Fruit fly (Drosophila melanogaster) whole organism, embryonic: Measurements from ENCODE around the gene PhKgamma.
A peak's percentile ranks its signal among the peaks of the same experiment; 100 is the strongest.

Experiments
- C15 ChIP-seq: fragments of 200-800 bp; sonication (Bioruptor generic); IDR thresholded peaks from 3 replicates; pipeline ENCODE4 v1.3.6; 2022; ENCODE audit warnings: missing biosample characterization, missing genetic modification characterization
- CG10209 ChIP-seq: fragments of 200-800 bp; sonication (Bioruptor generic); optimal IDR thresholded peaks from 3 replicates; lab custom pipeline; 2017; ENCODE audit warnings: missing biosample characterization, mild to moderate bottlenecking, missing genetic modification characterization, missing genetic modification reagents
- CG11504 ChIP-seq: fragments of 200-800 bp; sonication (Bioruptor generic); optimal IDR thresholded peaks from 3 replicates; lab custom pipeline; 2019; ENCODE audit warnings: missing biosample characterization, mild to moderate bottlenecking, missing genetic modification characterization, moderate library complexity
- CG11723 ChIP-seq: fragments of 200-800 bp; sonication (Bioruptor generic); optimal IDR thresholded peaks from 2 replicates; lab custom pipeline; 2017; ENCODE audit warnings: missing biosample characterization, mild to moderate bottlenecking, missing genetic modification characterization
- CG12391 ChIP-seq: fragments of 200-800 bp; sonication (Bioruptor generic); optimal IDR thresholded peaks from 3 replicates; lab custom pipeline; 2018; ENCODE audit warnings: missing biosample characterization, mild to moderate bottlenecking, missing genetic modification characterization, moderate library complexity
- CG12769 ChIP-seq: fragments of 200-800 bp; sonication (Bioruptor generic); optimal IDR thresholded peaks from 2 replicates; lab custom pipeline; 2019; ENCODE audit warnings: missing biosample characterization, mild to moderate bottlenecking, missing genetic modification characterization, moderate library complexity
- CG15269 ChIP-seq: fragments of 200-800 bp; sonication (Bioruptor generic); optimal IDR thresholded peaks from 2 replicates; lab custom pipeline; 2018; ENCODE audit warnings: missing biosample characterization, mild to moderate bottlenecking, missing genetic modification characterization, moderate library complexity
- CG15696 ChIP-seq: fragments of 200-800 bp; sonication (Bioruptor generic); optimal IDR thresholded peaks from 2 replicates; lab custom pipeline; 2019; ENCODE audit warnings: missing biosample characterization, mild to moderate bottlenecking, missing genetic modification characterization, moderate library complexity
- CG17829 ChIP-seq: fragments of 200-800 bp; optimal IDR thresholded peaks from 2 replicates; lab custom pipeline; 2019; ENCODE audit warnings: missing biosample characterization, mild to moderate bottlenecking, missing genetic modification characterization, moderate library complexity
- CG18262 ChIP-seq: fragments of 200-800 bp; optimal IDR thresholded peaks from 3 replicates; lab custom pipeline; 2019; ENCODE audit warnings: missing biosample characterization, mild to moderate bottlenecking, missing genetic modification characterization, moderate library complexity
- CG30020 ChIP-seq: fragments of 200-800 bp; optimal IDR thresholded peaks from 2 replicates; lab custom pipeline; 2019; ENCODE audit warnings: missing biosample characterization, mild to moderate bottlenecking, missing genetic modification characterization, moderate library complexity
- CG31365 ChIP-seq: fragments of 200-800 bp; sonication (Bioruptor generic); optimal IDR thresholded peaks from 2 replicates; lab custom pipeline; 2018; ENCODE audit warnings: missing biosample characterization, mild to moderate bottlenecking, missing genetic modification characterization
- CG6791 ChIP-seq: fragments of 200-800 bp; sonication (Bioruptor generic); IDR thresholded peaks from 3 replicates; pipeline ENCODE4 v1.3.6; 2022; ENCODE audit warnings: missing biosample characterization, missing genetic modification characterization; ENCODE audit not compliant: partially characterized antibody
- CG7839 ChIP-seq: fragments of 200-800 bp; sonication (Bioruptor generic); optimal IDR thresholded peaks from 3 replicates; lab custom pipeline; 2018; ENCODE audit warnings: missing biosample characterization, mild to moderate bottlenecking, missing genetic modification characterization, moderate library complexity
- CG7963 ChIP-seq: fragments of 200-800 bp; sonication (Bioruptor generic); IDR thresholded peaks from 3 replicates; pipeline ENCODE4 v1.3.6; 2022; ENCODE audit warnings: missing biosample characterization, missing genetic modification characterization; ENCODE audit not compliant: partially characterized antibody
- CG7987 ChIP-seq: fragments of 200-800 bp; sonication (Bioruptor generic); optimal IDR thresholded peaks from 2 replicates; lab custom pipeline; 2018; ENCODE audit warnings: missing biosample characterization, mild to moderate bottlenecking, missing genetic modification characterization, moderate library complexity
- CG8944 ChIP-seq: fragments of 200-800 bp; sonication (Bioruptor generic); optimal IDR thresholded peaks from 3 replicates; lab custom pipeline; 2016; ENCODE audit warnings: missing biosample characterization, missing genetic modification characterization
- CoRest ChIP-seq: fragments of 200-800 bp; sonication (Bioruptor generic); optimal IDR thresholded peaks from 3 replicates; lab custom pipeline; 2018; ENCODE audit warnings: missing biosample characterization, mild to moderate bottlenecking, missing genetic modification characterization, moderate library complexity
- Dip3 ChIP-seq: fragments of 200-800 bp; sonication (Bioruptor generic); optimal IDR thresholded peaks from 3 replicates; lab custom pipeline; 2016; ENCODE audit warnings: missing biosample characterization, missing genetic modification characterization
- Dll ChIP-seq: fragments of 200-800 bp; sonication (Bioruptor generic); IDR thresholded peaks from 4 replicates; pipeline ENCODE4 v1.3.6; 2022; ENCODE audit warnings: missing biosample characterization, missing genetic modification characterization; ENCODE audit not compliant: partially characterized antibody
- Ets97D ChIP-seq: fragments of 200-800 bp; sonication (Bioruptor generic); optimal IDR thresholded peaks from 3 replicates; lab custom pipeline; 2016; ENCODE audit warnings: missing biosample characterization, missing genetic modification characterization
- Hand ChIP-seq: fragments of 200-800 bp; sonication (Bioruptor generic); optimal IDR thresholded peaks from 2 replicates; lab custom pipeline; 2017; ENCODE audit warnings: mild to moderate bottlenecking, missing biosample characterization, missing genetic modification reagents, missing genetic modification characterization
- PHDP ChIP-seq: fragments of 200-800 bp; sonication (Bioruptor generic); optimal IDR thresholded peaks from 3 replicates; lab custom pipeline; 2018; ENCODE audit warnings: missing biosample characterization, mild to moderate bottlenecking, missing genetic modification characterization, moderate library complexity
- Ravus ChIP-seq: fragments of 200-800 bp; sonication (Bioruptor generic); IDR thresholded peaks from 2 replicates; pipeline ENCODE4 v1.3.6; 2022; ENCODE audit warnings: missing biosample characterization, missing genetic modification characterization
- Rx ChIP-seq: fragments of 200-800 bp; sonication (Bioruptor generic); IDR thresholded peaks from 2 replicates; pipeline ENCODE4 v1.3.6; 2022; ENCODE audit warnings: missing biosample characterization, missing genetic modification characterization
- Sox102F ChIP-seq: fragments of 200-800 bp; sonication (Bioruptor generic); optimal IDR thresholded peaks from 2 replicates; lab custom pipeline; 2018; ENCODE audit warnings: missing biosample characterization, mild to moderate bottlenecking, missing genetic modification characterization, moderate library complexity
- Vsx1 ChIP-seq: fragments of 200-800 bp; sonication (Bioruptor generic); optimal IDR thresholded peaks from 2 replicates; lab custom pipeline; 2017; ENCODE audit warnings: missing biosample characterization, mild to moderate bottlenecking, missing genetic modification characterization, missing genetic modification reagents
- Xrp1 ChIP-seq: fragments of 200-800 bp; sonication (Bioruptor generic); IDR thresholded peaks from 2 replicates; pipeline ENCODE4 v1.3.6; 2022; ENCODE audit warnings: missing biosample characterization, missing genetic modification characterization
- al ChIP-seq: fragments of 200-800 bp; sonication (Bioruptor generic); IDR thresholded peaks from 2 replicates; pipeline ENCODE4 v1.3.6; 2022; ENCODE audit warnings: missing biosample characterization, missing genetic modification characterization
- btn ChIP-seq: fragments of 200-800 bp; sonication (Bioruptor generic); optimal IDR thresholded peaks from 2 replicates; lab custom pipeline; 2016; ENCODE audit warnings: missing biosample characterization, missing genetic modification characterization
- croc ChIP-seq: fragments of 200-800 bp; sonication (Bioruptor generic); conservative IDR thresholded peaks from 3 replicates; pipeline ENCODE4 v1.3.6; 2022; ENCODE audit warnings: missing biosample characterization, missing genetic modification characterization
- dimm ChIP-seq: fragments of 200-800 bp; sonication (Bioruptor generic); IDR thresholded peaks from 2 replicates; pipeline ENCODE4 v1.3.6; 2022; ENCODE audit warnings: missing biosample characterization, missing genetic modification characterization
- fd96Cb ChIP-seq: fragments of 200-800 bp; sonication (Bioruptor generic); optimal IDR thresholded peaks from 2 replicates; lab custom pipeline; 2018; ENCODE audit warnings: missing biosample characterization, mild to moderate bottlenecking, missing genetic modification characterization, moderate library complexity
- gsb-n ChIP-seq: fragments of 200-800 bp; sonication (Bioruptor generic); optimal IDR thresholded peaks from 3 replicates; lab custom pipeline; 2018; ENCODE audit warnings: missing biosample characterization, mild to moderate bottlenecking, missing genetic modification characterization
- insv ChIP-seq, 2 experiments: fragments of 200-800 bp; sonication (Bioruptor generic); optimal IDR thresholded peaks; 3 replicates each; lab custom pipeline; 2016 to 2018; ENCODE audit warnings: missing biosample characterization in 2 of 2, missing genetic modification characterization in 2 of 2
- ken ChIP-seq: fragments of 200-800 bp; sonication (Bioruptor generic); IDR thresholded peaks from 3 replicates; pipeline ENCODE4 v1.3.6; 2022; ENCODE audit warnings: missing biosample characterization, missing genetic modification characterization
- klu ChIP-seq: fragments of 200-800 bp; sonication (Bioruptor generic); IDR thresholded peaks from 2 replicates; pipeline ENCODE4 v1.3.6; 2022; ENCODE audit warnings: missing biosample characterization, missing genetic modification characterization
- kni ChIP-seq: fragments of 200-800 bp; sonication (Bioruptor generic); optimal IDR thresholded peaks from 3 replicates; lab custom pipeline; 2017; ENCODE audit warnings: mild to moderate bottlenecking, missing biosample characterization, missing genetic modification reagents, missing genetic modification characterization
- knrl ChIP-seq: fragments of 200-800 bp; sonication (Bioruptor generic); IDR thresholded peaks from 3 replicates; pipeline ENCODE4 v1.3.6; 2022; ENCODE audit warnings: missing biosample characterization, missing genetic modification characterization; ENCODE audit not compliant: partially characterized antibody
- lab ChIP-seq: fragments of 200-800 bp; sonication (Bioruptor generic); optimal IDR thresholded peaks from 3 replicates; lab custom pipeline; 2017; ENCODE audit warnings: missing biosample characterization, missing genetic modification characterization, mild to moderate bottlenecking, moderate library complexity, missing genetic modification reagents
- maf-S ChIP-seq: fragments of 200-800 bp; sonication (Bioruptor generic); optimal IDR thresholded peaks from 2 replicates; lab custom pipeline; 2016; ENCODE audit warnings: missing biosample characterization, missing genetic modification characterization
- nmo ChIP-seq: fragments of 200-800 bp; sonication (Bioruptor generic); optimal IDR thresholded peaks from 2 replicates; lab custom pipeline; 2018; ENCODE audit warnings: missing biosample characterization, mild to moderate bottlenecking, missing genetic modification characterization, moderate library complexity
- pb ChIP-seq: fragments of 200-800 bp; sonication (Bioruptor generic); optimal IDR thresholded peaks from 3 replicates; lab custom pipeline; 2016; ENCODE audit warnings: missing biosample characterization, missing genetic modification characterization
- ranshi ChIP-seq: fragments of 200-800 bp; sonication (Bioruptor generic); IDR thresholded peaks from 2 replicates; pipeline ENCODE4 v1.3.6; 2022; ENCODE audit warnings: missing biosample characterization, missing genetic modification characterization
- row ChIP-seq: fragments of 200-800 bp; sonication (Bioruptor generic); IDR thresholded peaks from 3 replicates; pipeline ENCODE4 v1.3.6; 2022; ENCODE audit warnings: missing biosample characterization, missing genetic modification characterization
- sisA ChIP-seq: fragments of 200-800 bp; sonication (Bioruptor generic); IDR thresholded peaks from 2 replicates; pipeline ENCODE4 v1.3.6; 2022; ENCODE audit warnings: missing biosample characterization, missing genetic modification characterization
- sob ChIP-seq: fragments of 200-800 bp; sonication (Bioruptor generic); IDR thresholded peaks from 2 replicates; pipeline ENCODE4 v1.3.6; 2022; ENCODE audit warnings: missing biosample characterization, missing genetic modification characterization
- trem ChIP-seq: fragments of 200-800 bp; optimal IDR thresholded peaks from 3 replicates; lab custom pipeline; 2019; ENCODE audit warnings: missing biosample characterization, mild to moderate bottlenecking, missing genetic modification characterization, moderate library complexity

Gene PhKgamma

DNA sequence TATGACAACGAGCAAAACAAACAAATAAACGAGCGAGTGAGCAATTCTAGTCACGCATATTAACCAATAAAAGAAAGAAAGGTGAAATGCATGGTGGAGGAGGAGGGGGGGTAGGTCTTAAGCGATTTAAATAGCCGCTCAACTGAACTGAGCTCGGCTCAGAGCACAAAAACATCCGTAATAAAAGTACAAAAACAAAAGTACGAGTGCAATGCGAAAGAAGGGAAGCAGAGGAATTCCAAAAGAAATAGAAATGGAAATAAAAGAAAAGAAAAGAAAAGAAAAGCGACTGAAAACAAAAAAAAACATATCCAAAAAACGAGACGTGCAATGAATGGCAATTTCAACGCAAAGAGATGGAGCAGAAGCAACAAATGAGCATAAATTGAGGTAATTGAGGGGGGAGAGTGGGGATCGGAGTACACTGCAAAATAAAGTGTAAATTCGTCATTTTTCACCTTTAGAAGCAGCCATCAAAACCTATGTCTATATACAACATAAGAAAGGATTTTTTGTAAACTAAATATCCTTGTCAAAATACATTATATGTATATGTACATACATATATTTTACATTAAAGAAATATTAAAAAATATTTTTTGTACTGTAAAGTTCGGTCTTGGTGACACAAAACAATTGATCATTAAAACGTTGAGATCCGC, 36.6 kb upstream of the PhKgamma start (continued):
- TF ChIP-seq pb (GFP tag; lab: Kevin White, UChicago) (no peak), sob (GFP tag; lab: Robert Waterston, UW) (no peak), Sox102F (GFP tag; lab: Kevin White, UChicago) (peak; percentile 68), CG10209 (GFP tag; lab: Kevin White, UChicago) (peak; percentile 10), trem (peak; percentile 28), CG17829 (tag; lab: Kevin White, UChicago) (peak; percentile 16), CG8944 (GFP tag; lab: Kevin White, UChicago) (no peak), Xrp1 (0 out of 2 replicates have a peak, but pooled peaks have one; percentile 34), Rx (GFP tag; lab: Robert Waterston, UW) (0 out of 2 replicates have a peak, but pooled peaks have one; percentile 10), fd96Cb (tag; lab: Kevin White, UChicago) (peak; percentile 41), sisA (peak; percentile 26; the same call in 1 of the 2 replicates), maf-S (no peak), CG11504 (peak; percentile 57), klu (GFP tag; lab: Robert Waterston, UW) (no peak), ranshi (GFP tag; lab: Robert Waterston, UW) (peak; percentile 10; the same call in 1 of the 2 replicates), CG7963 (GFP tag; lab: Robert Waterston, UW) (no peak), Ets97D (GFP tag; lab: Kevin White, UChicago) (no peak), kni (GFP tag; lab: Kevin White, UChicago) (peak; percentile 46), Hand (no peak), CG31365 (tag; lab: Kevin White, UChicago) (no peak), CG15696 (no peak), CG7839 (tag; lab: Kevin White, UChicago) (peak; percentile 39), CG15269 (tag; lab: Kevin White, UChicago) (peak; percentile 2), Vsx1 (GFP tag; lab: Kevin White, UChicago) (peak; percentile 6), gsb-n (tag; lab: Kevin White, UChicago) (peak; percentile 17), lab (GFP tag; lab: Kevin White, UChicago) (peak; percentile 24), CG30020 (tag; lab: Kevin White, UChicago) (no peak), CG6791 (GFP tag; lab: Robert Waterston, UW) (no peak), CoRest (tag; lab: Kevin White, UChicago) (peak; percentile 25), btn (GFP tag; lab: Kevin White, UChicago) (no peak), ken (GFP tag; lab: Robert Waterston, UW) (no peak), CG11723 (no peak), knrl (GFP tag; lab: Robert Waterston, UW) (no peak), dimm (GFP tag; lab: Robert Waterston, UW) (no peak), insv (GFP tag; optimal IDR thresholded peaks at IDR 0.05; lab: Kevin White, UChicago) (no peak), Dll (GFP tag; lab: Robert Waterston, UW) (no peak), al (no peak), CG12769 (tag; lab: Kevin White, UChicago) (no peak), croc (0 out of 3 replicates have a peak, but pooled peaks have one; percentile 18), CG12391 (peak; percentile 29), nmo (GFP tag; lab: Kevin White, UChicago) (peak; percentile 39), PHDP (tag; lab: Kevin White, UChicago) (peak; percentile 49), CG7987 (no peak), row (peak; percentile 31; the same call in 1 of the 3 replicates), C15 (GFP tag; lab: Robert Waterston, UW) (no peak), Ravus (no peak), CG18262 (tag; lab: Kevin White, UChicago) (peak; percentile 4), Dip3 (no peak)
